Worm (Caenorhabditis elegans) whole organism, L4/young adult: Measurements from ENCODE around the gene F26F12.5.

Source experiments
- dao-5 ChIP-seq: sonication (generic microtip); optimal IDR thresholded peaks from 2 replicates; lab custom pipeline; 2016; ENCODE audit warnings: missing genotype, missing genetic modification characterization, moderate library complexity, missing compliant biosample characterization
- him-1 ChIP-seq: sonication (generic microtip); optimal IDR thresholded peaks from 2 replicates; lab custom pipeline; 2016; ENCODE audit warnings: missing genotype, missing genetic modification reagents, missing genetic modification characterization, missing compliant biosample characterization

DNA sequence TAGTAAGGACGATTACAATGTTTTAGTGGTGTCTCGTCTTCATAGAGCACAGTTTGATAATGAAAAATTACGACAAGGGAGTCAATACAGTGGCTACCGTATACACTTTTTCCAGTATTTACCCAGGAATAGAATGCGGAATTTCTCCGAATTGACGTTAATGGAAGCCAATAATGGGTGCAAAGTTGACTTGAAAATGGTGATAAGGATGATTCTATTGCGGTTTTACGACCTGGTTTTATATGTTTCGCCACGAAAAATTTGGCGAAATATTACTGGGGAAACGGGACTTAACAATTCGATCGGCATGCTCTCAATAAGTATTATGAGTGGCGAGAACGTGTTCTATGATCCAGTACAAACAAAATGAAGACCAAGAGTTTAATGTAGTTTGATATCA lies 45.1 kb downstream of the F26F12.5 start:
- TF ChIP-seq dao-5, result no peak
- no peak for TF ChIP-seq him-1
